Fruit fly (Drosophila melanogaster): ENCODE measurements around the gene CG17234.

- no peak for TF ChIP-seq cic (GFP tag; optimal IDR thresholded peaks at IDR 0.05)
- TF ChIP-seq cnc (optimal IDR thresholded peaks at IDR 0.05): no peak
- TF ChIP-seq CG12768 (GFP tag; optimal IDR thresholded peaks at IDR 0.05): no peak
- no peak for TF ChIP-seq kay (GFP tag; ENCODE audit: borderline replicate concordance)
- TF ChIP-seq CG11617 (GFP tag; optimal IDR thresholded peaks at IDR 0.05): no peak
- TF ChIP-seq CG1620 (GFP tag; optimal IDR thresholded peaks at IDR 0.05): no peak
- no peak for TF ChIP-seq ovo (GFP tag; optimal IDR thresholded peaks at IDR 0.05)
Measured at dm6 chr2L:2286773-2287172, 33.9 kb downstream of the CG17234 start, which contains the start of gene CG31681.
